Fruit fly (Drosophila melanogaster): Measurements from ENCODE around the gene Coq8.

Gene Coq8

DNA sequence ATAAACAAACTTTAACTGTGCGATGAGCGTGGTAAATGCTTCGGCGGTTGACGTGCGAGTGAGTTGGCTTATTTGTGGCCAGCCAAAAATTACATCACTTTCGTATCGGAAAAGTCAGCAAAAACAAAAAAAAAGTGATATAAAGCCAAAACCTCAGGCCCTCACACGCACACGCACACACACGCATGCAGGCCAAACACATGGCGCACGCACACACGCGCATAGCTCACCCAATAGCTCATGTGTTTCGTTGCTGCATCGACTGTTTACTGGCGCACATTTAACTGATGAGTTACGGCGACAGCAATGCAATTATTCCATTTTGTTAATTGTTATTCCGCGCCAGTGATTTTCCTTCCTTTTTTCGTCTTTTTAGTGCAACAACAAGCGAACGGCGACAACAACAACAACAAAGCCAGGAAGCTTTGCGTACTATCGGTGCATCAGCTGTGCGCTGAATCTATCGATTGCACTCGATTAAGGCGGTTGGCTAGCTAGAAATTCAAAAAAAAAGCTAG, 2.2 kb upstream of the Coq8 start, which contains the start of gene Flad1 (continued):
- TF ChIP-seq cwo (GFP tag; optimal IDR thresholded peaks at IDR 0.05) (no peak), Sox100B (GFP tag; optimal IDR thresholded peaks at IDR 0.05) (no peak), inv (GFP tag; IDR thresholded peaks at IDR 0.05; ENCODE audit: partially characterized antibody) (0 out of 2 replicates have a peak, but pooled peaks have one; percentile 28), nom (GFP tag; optimal IDR thresholded peaks at IDR 0.05) (peak; percentile 8), CG4360 (GFP tag; IDR thresholded peaks at IDR 0.05) (peak; percentile 93), CG34422 (GFP tag; IDR thresholded peaks at IDR 0.05) (peak; percentile 25; the same call in 1 of the 3 replicates), bbx (GFP tag; IDR thresholded peaks at IDR 0.05; ENCODE audit: partially characterized antibody) (peak; percentile 60), CG12744 (GFP tag; optimal IDR thresholded peaks at IDR 0.05) (no peak), mld (GFP tag; IDR thresholded peaks at IDR 0.05; ENCODE audit: partially characterized antibody) (peak; percentile 37; the same call in 1 of the 3 replicates), CG12236 (GFP tag; optimal IDR thresholded peaks at IDR 0.05) (no peak), CG15073 (GFP tag; optimal IDR thresholded peaks at IDR 0.05) (no peak), eve (GFP tag; optimal IDR thresholded peaks at IDR 0.05) (no peak), nerfin-2 (GFP tag; IDR thresholded peaks at IDR 0.05; ENCODE audit: partially characterized antibody) (peak; percentile 31; the same call in 1 of the 2 replicates), Dref (GFP tag; IDR thresholded peaks at IDR 0.05) (peak; percentile 73), sd (tag; optimal IDR thresholded peaks at IDR 0.05) (peak; percentile 34), unc-4 (GFP tag; IDR thresholded peaks at IDR 0.05; ENCODE audit: partially characterized antibody) (peak; percentile 70; the same call in 1 of the 2 replicates), Pdp1 (GFP tag; optimal IDR thresholded peaks at IDR 0.05) (peak in 1 of 2 experiments; percentile 97), twi (tag; optimal IDR thresholded peaks at IDR 0.05) (peak; percentile 71), CG8478 (optimal IDR thresholded peaks at IDR 0.05) (peak; percentile 88), pzg (GFP tag; optimal IDR thresholded peaks at IDR 0.05) (peak; percentile 41), hb (GFP tag; IDR thresholded peaks at IDR 0.05; ENCODE audit: partially characterized antibody) (0 out of 3 replicates have a peak, but pooled peaks have one; percentile 59), vnd (GFP tag; IDR thresholded peaks at IDR 0.05; ENCODE audit: partially characterized antibody) (0 out of 3 replicates have a peak, but pooled peaks have one; percentile 39), YL-1 (GFP tag; optimal IDR thresholded peaks at IDR 0.05) (peak; percentile 72), MBD-R2 (GFP tag; IDR thresholded peaks at IDR 0.05) (peak; percentile 49), E2f2 (GFP tag; IDR thresholded peaks at IDR 0.05) (peak; percentile 86), Mrtf (GFP tag; IDR thresholded peaks at IDR 0.05) (no peak), HLH4C (GFP tag; IDR thresholded peaks at IDR 0.05; ENCODE audit: partially characterized antibody) (peak; percentile 56; the same call in 1 of the 3 replicates), ewg (GFP tag; optimal IDR thresholded peaks at IDR 0.05) (peak; percentile 29), Eip74EF (GFP tag; optimal IDR thresholded peaks at IDR 0.05) (peak in 1 of 2 experiments; percentile 13), Doc3 (GFP tag; IDR thresholded peaks at IDR 0.05; ENCODE audit: partially characterized antibody) (0 out of 3 replicates have a peak, but pooled peaks have one; percentile 41), so (GFP tag; IDR thresholded peaks at IDR 0.05) (no peak), sc (optimal IDR thresholded peaks at IDR 0.05) (no peak), sc (GFP tag; optimal IDR thresholded peaks at IDR 0.05) (no peak), row (GFP tag; IDR thresholded peaks at IDR 0.05) (0 out of 3 replicates have a peak, but pooled peaks have one; percentile 12), Scr (GFP tag; IDR thresholded peaks at IDR 0.05; ENCODE audit: partially characterized antibody) (peak; percentile 65), Meics (GFP tag; optimal IDR thresholded peaks at IDR 0.05) (no peak), MESR4 (GFP tag; optimal IDR thresholded peaks at IDR 0.05) (peak; percentile 68), BEAF-32 (GFP tag; optimal IDR thresholded peaks at IDR 0.05) (peak; percentile 71), Myb (GFP tag; optimal IDR thresholded peaks at IDR 0.05) (peak; percentile 44), Max (GFP tag; optimal IDR thresholded peaks at IDR 0.05) (peak; percentile 19), croc (GFP tag; conservative IDR thresholded peaks at IDR 0.05) (no peak), Poxn (GFP tag; IDR thresholded peaks at IDR 0.05) (no peak), Med (GFP tag) (peak; percentile 48)

Measured in whole organism, embryonic.